Fruit fly (Drosophila melanogaster) whole organism, prepupa: ENCODE data around the gene mRpS11.

Experiments
- CG15336 ChIP-seq: fragments of 200-800 bp; sonication (Bioruptor generic); IDR thresholded peaks from 2 replicates; pipeline ENCODE4 v1.3.6; 2022; ENCODE audit warnings: missing biosample characterization, missing genetic modification characterization
- CG1621 ChIP-seq: fragments of 200-800 bp; sonication (Bioruptor generic); optimal IDR thresholded peaks from 3 replicates; lab custom pipeline; 2018; ENCODE audit warnings: missing biosample characterization, mild to moderate bottlenecking, missing genetic modification characterization
- CG8119 ChIP-seq: fragments of 200-800 bp; sonication (Bioruptor generic); IDR thresholded peaks from 3 replicates; pipeline ENCODE4 v1.3.6; 2022; ENCODE audit warnings: missing biosample characterization, missing genetic modification characterization
- Ets21C ChIP-seq: fragments of 200-800 bp; sonication (Bioruptor generic); optimal IDR thresholded peaks from 3 replicates; lab custom pipeline; 2016; ENCODE audit warnings: missing biosample characterization, missing genetic modification characterization
- Hr4 ChIP-seq: fragments of 200-800 bp; sonication (Bioruptor generic); optimal IDR thresholded peaks from 3 replicates; lab custom pipeline; 2016; ENCODE audit warnings: missing biosample characterization, missing genetic modification characterization
- Sox14 ChIP-seq: fragments of 200-800 bp; sonication (Bioruptor generic); optimal IDR thresholded peaks from 3 replicates; lab custom pipeline; 2016; ENCODE audit warnings: missing biosample characterization, missing genetic modification characterization
- acj6 ChIP-seq: fragments of 200-800 bp; sonication (Bioruptor generic); optimal IDR thresholded peaks from 3 replicates; lab custom pipeline; 2016; ENCODE audit warnings: missing biosample characterization, missing genetic modification characterization
- dsx ChIP-seq: fragments of 200-800 bp; optimal IDR thresholded peaks from 3 replicates; lab custom pipeline; 2019; ENCODE audit warnings: missing biosample characterization, mild to moderate bottlenecking, missing genetic modification characterization, moderate library complexity; ENCODE audit not compliant: poor library complexity, severe bottlenecking
- lz ChIP-seq: fragments of 200-800 bp; sonication (Bioruptor generic); optimal IDR thresholded peaks from 3 replicates; lab custom pipeline; 2016; ENCODE audit warnings: missing biosample characterization, missing genetic modification characterization
- topi ChIP-seq: fragments of 200-800 bp; sonication (Bioruptor generic); optimal IDR thresholded peaks from 3 replicates; lab custom pipeline; 2016; ENCODE audit warnings: missing biosample characterization, missing genetic modification characterization

DNA sequence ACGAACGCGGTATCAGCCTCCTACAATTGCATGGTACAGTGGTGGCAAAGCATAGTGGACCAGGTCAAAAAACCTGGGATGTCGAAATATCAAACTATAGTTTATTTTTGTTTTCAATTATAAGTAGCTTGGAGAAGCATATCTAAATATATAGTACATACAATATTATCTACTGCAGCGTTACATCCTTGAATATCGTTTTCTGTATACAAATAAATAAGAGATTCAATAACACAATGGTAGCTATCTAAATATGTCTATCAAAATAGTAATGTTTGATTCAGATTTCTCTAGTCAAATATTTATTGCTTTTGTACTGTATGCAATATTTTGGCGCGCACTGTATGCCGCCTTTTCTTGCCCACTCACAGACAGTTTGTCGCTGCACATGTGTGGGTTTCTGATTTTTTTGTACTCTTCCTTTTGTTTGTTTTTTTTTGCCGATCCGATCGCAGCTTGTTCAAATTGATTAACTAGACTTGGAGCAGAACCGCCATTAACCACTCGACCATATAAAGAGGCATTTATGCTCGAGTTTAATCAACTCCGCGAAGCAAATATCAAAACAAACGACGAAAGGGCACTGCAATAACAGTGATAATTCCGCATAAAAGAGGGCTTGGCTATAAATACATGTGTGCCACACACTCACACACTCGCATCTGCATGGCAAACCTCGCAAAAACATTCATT is 8.3 kb downstream of the mRpS11 start:
- TF ChIP-seq acj6 = peak; percentile 97
- TF ChIP-seq CG15336 (GFP tag; lab: Robert Waterston, UW) = peak; percentile 98
- TF ChIP-seq Hr4 (GFP tag; lab: Kevin White, UChicago) = peak; percentile 98
- peak; percentile 97 for TF ChIP-seq lz
- peak; percentile 98 for TF ChIP-seq topi (GFP tag; lab: Kevin White, UChicago)
- TF ChIP-seq Ets21C (GFP tag; lab: Kevin White, UChicago) = peak; percentile 91
- TF ChIP-seq CG1621 (tag; lab: Kevin White, UChicago) = peak; percentile 93
- peak; percentile 99 for TF ChIP-seq CG8119 (GFP tag; lab: Robert Waterston, UW)
- TF ChIP-seq dsx = peak; percentile 95
- TF ChIP-seq Sox14 (GFP tag; lab: Kevin White, UChicago) = peak; percentile 97
